Fruit fly (Drosophila melanogaster) whole organism, wandering third instar larva: ENCODE results near the gene Rcd4.
A peak's percentile ranks its signal among the peaks of the same experiment; 100 is the strongest.

Experiments
- CG32264 ChIP-seq: fragments of 200-800 bp; sonication (Bioruptor generic); optimal IDR thresholded peaks from 2 replicates; lab custom pipeline; 2016; ENCODE audit warnings: missing biosample characterization, missing genetic modification characterization
- CG9705 ChIP-seq: fragments of 200-800 bp; sonication (Bioruptor generic); optimal IDR thresholded peaks from 2 replicates; lab custom pipeline; 2018; ENCODE audit warnings: missing biosample characterization, mild to moderate bottlenecking, missing genetic modification characterization
- CrebA ChIP-seq: fragments of 200-800 bp; sonication (Bioruptor generic); optimal IDR thresholded peaks from 2 replicates; lab custom pipeline; 2016; ENCODE audit warnings: missing biosample characterization, mild to moderate bottlenecking, missing genetic modification characterization, borderline replicate concordance
- Dif ChIP-seq: fragments of 200-275, 200-300 bp; sonication (Bioruptor generic); optimal IDR thresholded peaks from 2 replicates; lab custom pipeline; 2018; ENCODE audit warnings: missing biosample characterization, missing genetic modification characterization; ENCODE audit not compliant: partially characterized antibody
- Hnf4 ChIP-seq: fragments of 200-800 bp; sonication (Bioruptor generic); optimal IDR thresholded peaks from 2 replicates; lab custom pipeline; 2016; ENCODE audit warnings: missing biosample characterization, mild to moderate bottlenecking, missing genetic modification characterization
- Hr78 ChIP-seq: fragments of >200 bp; optimal IDR thresholded peaks from 2 replicates; lab custom pipeline; 2017; ENCODE audit warnings: missing biosample characterization, missing genetic modification characterization
- Hr83 ChIP-seq: fragments of 200-300 bp; sonication (Bioruptor generic); optimal IDR thresholded peaks from 2 replicates; lab custom pipeline; 2016; ENCODE audit warnings: missing biosample characterization, mild to moderate bottlenecking, missing genetic modification characterization, moderate library complexity; ENCODE audit not compliant: poor library complexity, severe bottlenecking
- Jra ChIP-seq: sonication (Bioruptor generic); optimal IDR thresholded peaks from 2 replicates; lab custom pipeline; 2016; ENCODE audit warnings: missing biosample characterization, missing genetic modification characterization
- Mio ChIP-seq: sonication (Bioruptor generic); optimal IDR thresholded peaks from 2 replicates; lab custom pipeline; 2016; ENCODE audit warnings: missing biosample characterization, missing genetic modification characterization
- Myc ChIP-seq: fragments of >200 bp; optimal IDR thresholded peaks from 2 replicates; lab custom pipeline; 2017
- N ChIP-seq: fragments of >200 bp; optimal IDR thresholded peaks from 2 replicates; lab custom pipeline; 2018; ENCODE audit warnings: missing biosample characterization, missing external identifiers, missing genetic modification characterization
- OdsH ChIP-seq: fragments of 200-800 bp; sonication (Bioruptor generic); optimal IDR thresholded peaks from 2 replicates; lab custom pipeline; 2016; ENCODE audit warnings: missing biosample characterization, mild to moderate bottlenecking, missing genetic modification characterization
- Rel ChIP-seq, 2 experiments: fragments of 200-800 bp; sonication (Bioruptor generic) in 1 of 2; optimal IDR thresholded peaks; 2 replicates in 1 of 2; 3 replicates in 1 of 2; lab custom pipeline; 2016 to 2019; ENCODE audit warnings: mild to moderate bottlenecking in 2 of 2, missing biosample characterization in 2 of 2, missing genetic modification characterization in 2 of 2, moderate library complexity in 1 of 2
- Vsx2 ChIP-seq: fragments of 200-300, 225-300 bp; sonication (Bioruptor generic); optimal IDR thresholded peaks from 2 replicates; lab custom pipeline; 2018; ENCODE audit warnings: missing biosample characterization, missing genetic modification characterization; ENCODE audit not compliant: partially characterized antibody
- br ChIP-seq: fragments of 200-800 bp; sonication (Bioruptor generic); optimal IDR thresholded peaks from 2 replicates; lab custom pipeline; 2016; ENCODE audit warnings: missing biosample characterization, missing genetic modification characterization
- brk ChIP-seq: fragments of 200-800 bp; sonication (Bioruptor generic); optimal IDR thresholded peaks from 2 replicates; lab custom pipeline; 2016; ENCODE audit warnings: missing biosample characterization, mild to moderate bottlenecking, missing genetic modification characterization
- dl ChIP-seq, 2 experiments: fragments of 175-275, 200-275 bp in 1 of 2; fragments of 200-275 bp in 1 of 2; sonication (Bioruptor generic); optimal IDR thresholded peaks; lab custom pipeline; 2018; ENCODE audit warnings: mild to moderate bottlenecking in 2 of 2, missing biosample characterization in 2 of 2, missing genetic modification characterization in 2 of 2, moderate library complexity in 2 of 2; ENCODE audit not compliant: partially characterized antibody in 2 of 2, insufficient read depth in 1 of 2
- dmrt93B ChIP-seq: fragments of 200-800 bp; sonication (Bioruptor generic); optimal IDR thresholded peaks from 2 replicates; lab custom pipeline; 2018; ENCODE audit warnings: missing biosample characterization, mild to moderate bottlenecking, missing genetic modification characterization
- dsf ChIP-seq: sonication (Bioruptor generic); optimal IDR thresholded peaks from 2 replicates; lab custom pipeline; 2016; ENCODE audit warnings: missing biosample characterization, missing genetic modification characterization, borderline replicate concordance
- ey ChIP-seq: fragments of 200-800 bp; sonication (Bioruptor generic); optimal IDR thresholded peaks from 2 replicates; lab custom pipeline; 2016; ENCODE audit warnings: missing biosample characterization, missing genetic modification characterization
- foxo ChIP-seq, 2 experiments: fragments of 200-800 bp; sonication (Bioruptor generic); optimal IDR thresholded peaks; 2 replicates in 1 of 2; 3 replicates in 1 of 2; lab custom pipeline; 2016 to 2017; ENCODE audit warnings: missing biosample characterization in 2 of 2, missing genetic modification characterization in 2 of 2
- fru ChIP-seq: fragments of 200-800 bp; sonication (Bioruptor generic); optimal IDR thresholded peaks from 3 replicates; lab custom pipeline; 2016; ENCODE audit warnings: missing biosample characterization, mild to moderate bottlenecking, missing genetic modification characterization
- h ChIP-seq: fragments of 200-800 bp; sonication (Bioruptor generic); optimal IDR thresholded peaks from 3 replicates; lab custom pipeline; 2016; ENCODE audit warnings: missing biosample characterization, mild to moderate bottlenecking, missing genetic modification characterization
- jim ChIP-seq: fragments of 175-275, 200-325 bp; sonication (Bioruptor generic); optimal IDR thresholded peaks from 2 replicates; lab custom pipeline; 2016; ENCODE audit warnings: missing biosample characterization, mild to moderate bottlenecking, missing genetic modification characterization
- lola ChIP-seq: fragments of >200 bp; optimal IDR thresholded peaks from 2 replicates; lab custom pipeline; 2017; ENCODE audit warnings: missing biosample characterization, missing genetic modification characterization
- pan ChIP-seq: fragments of >200 bp; optimal IDR thresholded peaks from 2 replicates; lab custom pipeline; 2017
- sage ChIP-seq: fragments of 200-800 bp; sonication (Bioruptor generic); optimal IDR thresholded peaks from 2 replicates; lab custom pipeline; 2016; ENCODE audit warnings: missing biosample characterization, mild to moderate bottlenecking, missing genetic modification characterization
- sv ChIP-seq: fragments of 200-800 bp; sonication (Bioruptor generic); optimal IDR thresholded peaks from 3 replicates; lab custom pipeline; 2016; ENCODE audit warnings: missing biosample characterization, missing genetic modification characterization
- tai ChIP-seq: sonication (Bioruptor generic); optimal IDR thresholded peaks from 2 replicates; lab custom pipeline; 2016; ENCODE audit warnings: missing biosample characterization, missing genetic modification characterization
- woc ChIP-seq: sonication (Bioruptor generic); optimal IDR thresholded peaks from 2 replicates; lab custom pipeline; 2016; ENCODE audit warnings: missing biosample characterization, mild to moderate bottlenecking, missing genetic modification characterization

Gene Rcd4

dm6 chr2L:8424090-8424470 is 41.4 kb downstream of the Rcd4 start:
- TF ChIP-seq Hr78 (no peak), h (GFP tag; lab: Kevin White, UChicago) (peak; percentile 6), Rel (GFP tag; optimal IDR thresholded peaks at IDR 0.05; lab: Kevin White, UChicago) (no peak), Rel (tag; optimal IDR thresholded peaks at IDR 0.05; lab: Kevin White, UChicago) (peak; percentile 8), brk (GFP tag; lab: Kevin White, UChicago) (peak; percentile 38)

dm6 chr2L:8424662-8425208 is 42.1 kb downstream of the Rcd4 start:
- no peak for TF ChIP-seq dmrt93B (GFP tag; lab: Kevin White, UChicago)
- no peak for TF ChIP-seq sage
- TF ChIP-seq CG9705 (GFP tag; lab: Kevin White, UChicago) = no peak
- TF ChIP-seq woc = no peak
- no peak for TF ChIP-seq Mio (GFP tag; lab: Kevin White, UChicago)
- TF ChIP-seq Hnf4 (GFP tag; lab: Kevin White, UChicago) = no peak
- TF ChIP-seq br (GFP tag; lab: Kevin White, UChicago) = no peak
- no peak for TF ChIP-seq tai
- peak in 1 of 2 experiments; percentile 13 for TF ChIP-seq dl (GFP tag; optimal IDR thresholded peaks at IDR 0.05; lab: Kevin White, UChicago; ENCODE audit: insufficient read depth in 1 of 2, partially characterized antibody in 2 of 2)
- no peak for TF ChIP-seq jim (GFP tag; lab: Kevin White, UChicago)
- TF ChIP-seq dsf (GFP tag; lab: Kevin White, UChicago) = no peak
- TF ChIP-seq Dif (GFP tag; lab: Kevin White, UChicago) = peak; percentile 22
- TF ChIP-seq brk (GFP tag; lab: Kevin White, UChicago) = no peak
- TF ChIP-seq Hr78 = no peak
- TF ChIP-seq ey = no peak
- TF ChIP-seq N (GFP tag; lab: Kevin White, UChicago) = no peak
- TF ChIP-seq fru (GFP tag; lab: Kevin White, UChicago) = no peak

- TF ChIP-seq tai = peak; percentile 36
- no peak for TF ChIP-seq dmrt93B (GFP tag; lab: Kevin White, UChicago)
These were observed 42.6 kb downstream of the Rcd4 start for dm6 chr2L:8425212-8425611.

dm6 chr2L:8425962-8426759 is 43.5 kb downstream of the Rcd4 start:
- TF ChIP-seq jim (GFP tag; lab: Kevin White, UChicago) (no peak), CrebA (GFP tag; lab: Kevin White, UChicago) (no peak), Hr78 (no peak), sage (peak; percentile 17), Vsx2 (GFP tag; lab: Kevin White, UChicago) (no peak), Hr83 (GFP tag; lab: Kevin White, UChicago) (no peak), foxo (GFP tag; optimal IDR thresholded peaks at IDR 0.05; lab: Kevin White, UChicago) (no peak), Hnf4 (GFP tag; lab: Kevin White, UChicago) (peak; percentile 10), Jra (GFP tag; lab: Kevin White, UChicago) (peak; percentile 45), dl (GFP tag; optimal IDR thresholded peaks at IDR 0.05; lab: Kevin White, UChicago; ENCODE audit: insufficient read depth in 1 of 2, partially characterized antibody in 2 of 2) (no peak), pan (no peak)

dm6 chr2L:8426801-8427200 is 44.1 kb downstream of the Rcd4 start:
- TF ChIP-seq dmrt93B (GFP tag; lab: Kevin White, UChicago) (no peak), woc (no peak), h (GFP tag; lab: Kevin White, UChicago) (no peak), ey (no peak)

dm6 chr2L:8432130-8432529 is 49.5 kb downstream of the Rcd4 start:
- no peak for TF ChIP-seq CG32264 (GFP tag; lab: Kevin White, UChicago)
- TF ChIP-seq OdsH (GFP tag; lab: Kevin White, UChicago) = no peak
- TF ChIP-seq Jra (GFP tag; lab: Kevin White, UChicago) = no peak
- no peak for TF ChIP-seq Myc (lab: Kevin White, UChicago)
- TF ChIP-seq ey = no peak
- no peak for TF ChIP-seq dsf (GFP tag; lab: Kevin White, UChicago)
- no peak for TF ChIP-seq Hr78
- TF ChIP-seq dl (GFP tag; optimal IDR thresholded peaks at IDR 0.05; lab: Kevin White, UChicago; ENCODE audit: insufficient read depth in 1 of 2, partially characterized antibody in 2 of 2) = no peak
- no peak for TF ChIP-seq tai
- TF ChIP-seq br (GFP tag; lab: Kevin White, UChicago) = no peak
- TF ChIP-seq lola (GFP tag; lab: Kevin White, UChicago) = no peak
- no peak for TF ChIP-seq woc
- no peak for TF ChIP-seq sv (GFP tag; lab: Kevin White, UChicago)
- TF ChIP-seq dmrt93B (GFP tag; lab: Kevin White, UChicago) = no peak
- no peak for TF ChIP-seq pan
